Fruit fly (Drosophila melanogaster): Measurements from ENCODE around the gene CG9098.

Gene CG9098

dm6 chr2L:6031838-6032237 lies 19.7 kb upstream of the CG9098 start:
- TF ChIP-seq bsh (GFP tag; optimal IDR thresholded peaks at IDR 0.05) = no peak
- TF ChIP-seq Stat92E (GFP tag; optimal IDR thresholded peaks at IDR 0.05) = no peak
- no peak for TF ChIP-seq psq (GFP tag; optimal IDR thresholded peaks at IDR 0.05)
- peak; percentile 67 for TF ChIP-seq D19A (tag; optimal IDR thresholded peaks at IDR 0.05)
- TF ChIP-seq CG12299 (tag; optimal IDR thresholded peaks at IDR 0.05) = no peak
- TF ChIP-seq Med (GFP tag) = peak; percentile 3
- no peak for TF ChIP-seq prd (optimal IDR thresholded peaks at IDR 0.05)
- TF ChIP-seq prd (GFP tag; IDR thresholded peaks at IDR 0.05) = 0 out of 3 replicates have a peak, but pooled peaks have one; percentile 15
- TF ChIP-seq CG14014 (GFP tag; IDR thresholded peaks at IDR 0.05) = no peak
- peak; percentile 42 for TF ChIP-seq sens (GFP tag)
- TF ChIP-seq Drgx (GFP tag; IDR thresholded peaks at IDR 0.05) = peak; percentile 45; the same call in 1 of the 2 replicates
- peak; percentile 34; the same call in 2 of the 3 replicates for TF ChIP-seq row (GFP tag; IDR thresholded peaks at IDR 0.05)
- no peak for TF ChIP-seq chinmo (GFP tag; IDR thresholded peaks at IDR 0.05; ENCODE audit: partially characterized antibody)
- TF ChIP-seq Gug (GFP tag; IDR thresholded peaks at IDR 0.05) = no peak
- TF ChIP-seq H15 (GFP tag; IDR thresholded peaks at IDR 0.05) = no peak
- TF ChIP-seq CG8924 (tag; optimal IDR thresholded peaks at IDR 0.05) = no peak
- TF ChIP-seq CG3407 (GFP tag; optimal IDR thresholded peaks at IDR 0.05) = no peak
- TF ChIP-seq cato (GFP tag; optimal IDR thresholded peaks at IDR 0.05; ENCODE audit: borderline replicate concordance) = no peak
- no peak for TF ChIP-seq fd3F (GFP tag; optimal IDR thresholded peaks at IDR 0.05)
- TF ChIP-seq caup (GFP tag; optimal IDR thresholded peaks at IDR 0.05; ENCODE audit: severe bottlenecking) = no peak
- TF ChIP-seq Blimp-1 (GFP tag; optimal IDR thresholded peaks at IDR 0.05) = no peak

- TF ChIP-seq CG11398 (GFP tag; optimal IDR thresholded peaks at IDR 0.05) (no peak), CG13894 (tag; optimal IDR thresholded peaks at IDR 0.05) (no peak), CG17912 (GFP tag; optimal IDR thresholded peaks at IDR 0.05) (no peak), CG9817 (tag; optimal IDR thresholded peaks at IDR 0.05) (no peak), CG12744 (GFP tag; optimal IDR thresholded peaks at IDR 0.05) (no peak), ind (GFP tag; optimal IDR thresholded peaks at IDR 0.05) (peak; percentile 6), CG17328 (GFP tag; IDR thresholded peaks at IDR 0.05) (peak; percentile 68), unpg (GFP tag; optimal IDR thresholded peaks at IDR 0.05) (peak; percentile 10), Bteb2 (GFP tag; optimal IDR thresholded peaks at IDR 0.05) (no peak), CG2712 (tag; optimal IDR thresholded peaks at IDR 0.05) (no peak), CG32767 (GFP tag; IDR thresholded peaks at IDR 0.05) (no peak), B-H1 (GFP tag; IDR thresholded peaks at IDR 0.05) (no peak), CG11695 (GFP tag; IDR thresholded peaks at IDR 0.05) (0 out of 3 replicates have a peak, but pooled peaks have one; percentile 27), nerfin-2 (GFP tag; IDR thresholded peaks at IDR 0.05; ENCODE audit: partially characterized antibody) (no peak), nom (GFP tag; optimal IDR thresholded peaks at IDR 0.05) (no peak), CG9215 (GFP tag; IDR thresholded peaks at IDR 0.05) (no peak), CG6689 (GFP tag; IDR thresholded peaks at IDR 0.05) (no peak), MBD-R2 (GFP tag; IDR thresholded peaks at IDR 0.05) (no peak; the same call in 1 of the 2 replicates), CG4730 (GFP tag; IDR thresholded peaks at IDR 0.05) (0 out of 2 replicates have a peak, but pooled peaks have one; percentile 15), Dbx (GFP tag; IDR thresholded peaks at IDR 0.05) (no peak), cas (GFP tag; IDR thresholded peaks at IDR 0.05) (no peak), mirr (GFP tag; optimal IDR thresholded peaks at IDR 0.05) (no peak), lov (optimal IDR thresholded peaks at IDR 0.05) (no peak), lov (GFP tag; IDR thresholded peaks at IDR 0.05) (no peak), MESR4 (GFP tag; optimal IDR thresholded peaks at IDR 0.05) (no peak), ttk (GFP tag; IDR thresholded peaks at IDR 0.05) (no peak; the same call in 1 of the 2 replicates), dmrt11E (tag; optimal IDR thresholded peaks at IDR 0.05) (no peak), p53 (GFP tag; optimal IDR thresholded peaks at IDR 0.05) (no peak), CTCF (GFP tag; optimal IDR thresholded peaks at IDR 0.05) (no peak), Hand (GFP tag; optimal IDR thresholded peaks at IDR 0.05) (no peak), hkb (optimal IDR thresholded peaks at IDR 0.05) (no peak), hkb (GFP tag; IDR thresholded peaks at IDR 0.05) (peak; percentile 61; the same call in 1 of the 2 replicates)
Observed at dm6 chr2L:6028712-6029111, 16.6 kb upstream of the CG9098 start.

Measured in whole organism, embryonic.